Worm (Caenorhabditis elegans): ENCODE measurements around the gene cest-8.

The cest-8 gene

DNA sequence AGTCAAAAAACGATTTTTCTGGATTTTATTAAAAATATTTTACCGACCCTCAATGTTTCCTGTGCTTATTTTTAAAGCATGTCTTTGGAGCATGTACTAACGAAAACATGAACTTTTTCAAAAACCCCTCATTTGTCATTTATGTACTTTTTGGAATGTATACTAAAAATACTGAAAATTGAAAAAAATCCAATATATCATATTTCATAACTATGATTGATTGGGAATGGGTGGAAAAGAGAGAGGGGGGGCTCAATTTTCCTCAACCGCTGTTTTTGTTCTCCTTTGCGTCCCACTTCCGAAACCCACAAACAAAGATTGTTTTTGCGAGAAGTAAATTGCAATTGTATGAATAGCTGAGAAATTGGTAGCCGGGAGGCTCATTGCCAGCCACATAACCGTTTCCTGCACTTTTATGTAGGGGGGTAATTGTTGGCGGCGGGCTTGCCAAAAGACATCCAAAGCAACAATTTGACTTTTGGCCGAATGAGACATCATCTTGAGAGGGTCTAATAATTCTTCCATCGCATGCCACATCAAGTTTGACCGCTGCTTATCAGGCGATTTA, 39.6 kb upstream of the cest-8 start:
- no peak for TF ChIP-seq elt-1 (tag; optimal IDR thresholded peaks at IDR 0.05)
- TF ChIP-seq lin-13 (GFP tag; optimal IDR thresholded peaks at IDR 0.05), result no peak
- TF ChIP-seq mab-5 (tag; optimal IDR thresholded peaks at IDR 0.05), result peak; percentile 48
- peak; percentile 73 for TF ChIP-seq unc-55 (GFP tag; optimal IDR thresholded peaks at IDR 0.05)
- TF ChIP-seq dmd-4 (tag; optimal IDR thresholded peaks at IDR 0.05), result no peak
- no peak for TF ChIP-seq nhr-21 (tag; optimal IDR thresholded peaks at IDR 0.05)
- TF ChIP-seq ceh-16 (tag; optimal IDR thresholded peaks at IDR 0.05), result no peak
- no peak for TF ChIP-seq aly-2 (tag; optimal IDR thresholded peaks at IDR 0.05)

ce11 chrX:12180681-12181080, 38.8 kb upstream of the cest-8 start:
- no peak for TF ChIP-seq mbf-1 (tag; optimal IDR thresholded peaks at IDR 0.05)
- no peak for TF ChIP-seq mab-5 (tag; optimal IDR thresholded peaks at IDR 0.05)
- no peak for TF ChIP-seq lsy-2 (tag; optimal IDR thresholded peaks at IDR 0.05)
- no peak for TF ChIP-seq aly-2 (tag; optimal IDR thresholded peaks at IDR 0.05)
- TF ChIP-seq nhr-11 (tag; optimal IDR thresholded peaks at IDR 0.05), result no peak
- peak; percentile 35 for TF ChIP-seq sem-4 (tag; optimal IDR thresholded peaks at IDR 0.05)
- TF ChIP-seq peb-1 (tag; optimal IDR thresholded peaks at IDR 0.05), result no peak
- TF ChIP-seq lin-39 (tag; optimal IDR thresholded peaks at IDR 0.05), result no peak
- TF ChIP-seq zag-1 (tag; optimal IDR thresholded peaks at IDR 0.05), result no peak
- TF ChIP-seq blmp-1 (tag; optimal IDR thresholded peaks at IDR 0.05; ENCODE audit: insufficient read depth), result peak; percentile 67
- no peak for TF ChIP-seq ztf-4 (tag; optimal IDR thresholded peaks at IDR 0.05)
- peak; percentile 40 for TF ChIP-seq F13H6.1 (tag; optimal IDR thresholded peaks at IDR 0.05)
- TF ChIP-seq nhr-25 (tag; optimal IDR thresholded peaks at IDR 0.05), result peak; percentile 91
- TF ChIP-seq gmeb-1 (tag; optimal IDR thresholded peaks at IDR 0.05), result peak; percentile 8
- no peak for TF ChIP-seq Y55F3AM.14 (GFP tag; optimal IDR thresholded peaks at IDR 0.05)
- no peak for TF ChIP-seq ztf-1 (GFP tag; conservative IDR thresholded peaks at IDR 0.05)
- TF ChIP-seq nhr-237 (tag; optimal IDR thresholded peaks at IDR 0.05), result no peak
- TF ChIP-seq unc-55 (GFP tag; optimal IDR thresholded peaks at IDR 0.05), result no peak
- TF ChIP-seq alr-1 (tag; optimal IDR thresholded peaks at IDR 0.05), result no peak
- TF ChIP-seq skn-1 (tag; optimal IDR thresholded peaks at IDR 0.05), result no peak
- no peak for TF ChIP-seq dmd-4 (tag; optimal IDR thresholded peaks at IDR 0.05)
- no peak for TF ChIP-seq fos-1 (tag; optimal IDR thresholded peaks at IDR 0.05)
- TF ChIP-seq lin-11 (tag; optimal IDR thresholded peaks at IDR 0.05), result no peak
- TF ChIP-seq elt-3 (tag; optimal IDR thresholded peaks at IDR 0.05), result no peak
- TF ChIP-seq ceh-16 (tag; optimal IDR thresholded peaks at IDR 0.05), result peak; percentile 62
- TF ChIP-seq nhr-23 (tag; optimal IDR thresholded peaks at IDR 0.05), result no peak
- TF ChIP-seq ztf-11 (tag; optimal IDR thresholded peaks at IDR 0.05), result no peak
- TF ChIP-seq R02D3.7 (tag; optimal IDR thresholded peaks at IDR 0.05), result no peak
- no peak for TF ChIP-seq nhr-10 (tag; optimal IDR thresholded peaks at IDR 0.05)
- no peak for TF ChIP-seq ceh-82 (tag; optimal IDR thresholded peaks at IDR 0.05)
- no peak for TF ChIP-seq elt-1 (tag; optimal IDR thresholded peaks at IDR 0.05)
- peak; percentile 43 for TF ChIP-seq C34F6.9 (tag; optimal IDR thresholded peaks at IDR 0.05)
- no peak for TF ChIP-seq ama-1 (optimal IDR thresholded peaks at IDR 0.05)
- peak in 1 of 2 experiments; percentile 18 for TF ChIP-seq mdl-1 (tag; optimal IDR thresholded peaks at IDR 0.05)
- peak; percentile 60 for TF ChIP-seq nhr-21 (tag; optimal IDR thresholded peaks at IDR 0.05)
- TF ChIP-seq ZK546.5 (tag; optimal IDR thresholded peaks at IDR 0.05), result no peak
- no peak for TF ChIP-seq nhr-6 (tag; optimal IDR thresholded peaks at IDR 0.05)
- peak; percentile 73 for TF ChIP-seq sma-9 (GFP tag; optimal IDR thresholded peaks at IDR 0.05)
- TF ChIP-seq sma-9 (tag; optimal IDR thresholded peaks at IDR 0.05), result no peak
- TF ChIP-seq nhr-77 (tag; optimal IDR thresholded peaks at IDR 0.05), result no peak
- TF ChIP-seq egl-27 (tag; optimal IDR thresholded peaks at IDR 0.05), result no peak
- TF ChIP-seq nhr-129 (tag; optimal IDR thresholded peaks at IDR 0.05), result peak; percentile 66
- peak; percentile 42 for TF ChIP-seq crh-2 (tag; optimal IDR thresholded peaks at IDR 0.05)
- TF ChIP-seq nhr-12 (tag; optimal IDR thresholded peaks at IDR 0.05), result no peak
- peak; percentile 44 for TF ChIP-seq sma-3 (GFP tag; optimal IDR thresholded peaks at IDR 0.05)
- TF ChIP-seq unc-62 (GFP tag; optimal IDR thresholded peaks at IDR 0.05), result no peak
- no peak for TF ChIP-seq lin-13 (GFP tag; optimal IDR thresholded peaks at IDR 0.05)
- no peak for TF ChIP-seq snpc-4 (tag; optimal IDR thresholded peaks at IDR 0.05)
- TF ChIP-seq unc-39 (tag; optimal IDR thresholded peaks at IDR 0.05), result no peak

Data from whole organism, L2 larva.